Worm (Caenorhabditis elegans): ENCODE results near the gene cct-4.

Gene cct-4

ce11 chrII:8259038-8259437 lies 24.4 kb upstream of the cct-4 start, which contains the start of gene F35C11.6:
Gene F35C11.6 (minus strand): TSS chrII:8259138.
- TF ChIP-seq ceh-39 (tag; optimal IDR thresholded peaks at IDR 0.05) (no peak), tbx-8 (GFP tag; optimal IDR thresholded peaks at IDR 0.05) (no peak), pha-4 (tag; optimal IDR thresholded peaks at IDR 0.05) (no peak), ceh-43 (GFP tag; optimal IDR thresholded peaks at IDR 0.05) (no peak), nhr-76 (tag; optimal IDR thresholded peaks at IDR 0.05) (no peak), cnd-1 (tag; optimal IDR thresholded peaks at IDR 0.05) (no peak), ham-2 (GFP tag; optimal IDR thresholded peaks at IDR 0.05) (no peak), mls-2 (tag; optimal IDR thresholded peaks at IDR 0.05) (no peak), ces-1 (GFP tag; optimal IDR thresholded peaks at IDR 0.05) (no peak), unc-62 (GFP tag; optimal IDR thresholded peaks at IDR 0.05) (no peak), zip-8 (tag; optimal IDR thresholded peaks at IDR 0.05) (no peak), sptf-1 (tag; optimal IDR thresholded peaks at IDR 0.05) (no peak), lin-32 (GFP tag; optimal IDR thresholded peaks at IDR 0.05) (no peak)

DNA sequence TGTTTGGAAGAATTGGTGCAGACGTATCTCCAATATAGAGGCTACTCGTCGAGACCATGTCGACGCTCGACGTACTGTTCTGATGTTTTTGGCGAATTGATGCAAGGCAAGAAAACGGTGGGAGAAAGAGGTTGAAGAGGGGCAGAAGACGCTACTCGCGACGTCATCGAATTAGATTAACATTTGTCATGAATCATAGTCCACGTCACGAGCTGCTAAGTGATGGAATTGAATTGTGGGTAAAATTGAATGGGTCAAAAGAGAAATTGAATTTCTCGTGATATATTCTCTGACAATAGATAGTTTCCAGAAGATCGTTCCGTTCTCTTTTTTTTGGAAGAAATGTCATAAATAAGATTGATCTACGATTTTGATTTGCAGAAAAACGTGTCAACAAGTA lies 23.8 kb upstream of the cct-4 start:
- no peak for TF ChIP-seq ceh-43 (GFP tag; optimal IDR thresholded peaks at IDR 0.05)
- TF ChIP-seq nhr-12 (tag; optimal IDR thresholded peaks at IDR 0.05), result no peak
- TF ChIP-seq elt-1 (tag; optimal IDR thresholded peaks at IDR 0.05; ENCODE audit: borderline replicate concordance, insufficient read depth), result no peak
- no peak for TF ChIP-seq nhr-2 (tag; optimal IDR thresholded peaks at IDR 0.05)
- TF ChIP-seq mls-2 (tag; optimal IDR thresholded peaks at IDR 0.05), result no peak
- no peak for TF ChIP-seq sem-2 (GFP tag; optimal IDR thresholded peaks at IDR 0.05)
- TF ChIP-seq ceh-83 (GFP tag; optimal IDR thresholded peaks at IDR 0.05), result no peak
- no peak for TF ChIP-seq drap-1 (GFP tag; optimal IDR thresholded peaks at IDR 0.05)
- no peak for TF ChIP-seq ceh-39 (tag; optimal IDR thresholded peaks at IDR 0.05)
- no peak for TF ChIP-seq mep-1 (tag; optimal IDR thresholded peaks at IDR 0.05)
- no peak for TF ChIP-seq nhr-76 (tag; optimal IDR thresholded peaks at IDR 0.05)
- TF ChIP-seq lin-32 (GFP tag; optimal IDR thresholded peaks at IDR 0.05), result no peak
- no peak for TF ChIP-seq sptf-1 (tag; optimal IDR thresholded peaks at IDR 0.05)
- TF ChIP-seq elt-3 (tag; optimal IDR thresholded peaks at IDR 0.05), result no peak
- TF ChIP-seq ham-2 (GFP tag; optimal IDR thresholded peaks at IDR 0.05), result no peak
- no peak for TF ChIP-seq snpc-4 (tag; optimal IDR thresholded peaks at IDR 0.05)
- TF ChIP-seq pha-4 (tag; optimal IDR thresholded peaks at IDR 0.05), result no peak
- TF ChIP-seq ces-1 (GFP tag; optimal IDR thresholded peaks at IDR 0.05), result no peak

DNA sequence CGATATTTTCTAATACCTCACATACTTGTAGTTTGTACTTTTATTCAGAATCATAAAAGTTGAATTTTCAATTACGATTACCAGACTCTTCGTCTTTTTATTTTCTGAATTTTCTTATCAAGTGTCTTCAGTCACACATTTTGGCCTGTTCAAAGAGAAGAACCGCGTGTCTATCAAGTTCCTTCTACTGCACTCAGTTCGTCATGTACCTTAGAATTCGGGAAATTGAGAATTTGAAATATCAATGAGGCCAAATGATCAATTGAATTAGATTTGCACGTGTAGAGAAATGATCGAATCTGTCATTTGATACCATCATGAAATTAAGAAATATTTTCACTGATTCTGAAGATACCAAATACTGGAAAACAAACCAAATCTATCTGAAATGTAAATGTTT lies 19.9 kb upstream of the cct-4 start:
- TF ChIP-seq nhr-12 (tag; optimal IDR thresholded peaks at IDR 0.05) (no peak), drap-1 (GFP tag; optimal IDR thresholded peaks at IDR 0.05) (no peak), ham-2 (GFP tag; optimal IDR thresholded peaks at IDR 0.05) (no peak), unc-62 (GFP tag; optimal IDR thresholded peaks at IDR 0.05) (no peak), blmp-1 (tag; optimal IDR thresholded peaks at IDR 0.05) (no peak), lsy-2 (tag; optimal IDR thresholded peaks at IDR 0.05) (no peak), pha-4 (tag; optimal IDR thresholded peaks at IDR 0.05) (no peak), snpc-4 (tag; optimal IDR thresholded peaks at IDR 0.05) (no peak), mep-1 (tag; optimal IDR thresholded peaks at IDR 0.05) (no peak), elt-3 (tag; optimal IDR thresholded peaks at IDR 0.05) (no peak), unc-39 (tag; optimal IDR thresholded peaks at IDR 0.05) (no peak), unc-120 (tag; optimal IDR thresholded peaks at IDR 0.05; ENCODE audit: poor library complexity, severe bottlenecking) (no peak), bed-3 (GFP tag; optimal IDR thresholded peaks at IDR 0.05) (no peak), ces-1 (GFP tag; optimal IDR thresholded peaks at IDR 0.05) (no peak), ceh-83 (GFP tag; optimal IDR thresholded peaks at IDR 0.05) (no peak), mab-5 (tag; optimal IDR thresholded peaks at IDR 0.05) (no peak), mls-2 (tag; optimal IDR thresholded peaks at IDR 0.05) (no peak), nhr-76 (tag; optimal IDR thresholded peaks at IDR 0.05) (no peak), nhr-2 (tag; optimal IDR thresholded peaks at IDR 0.05) (no peak)

- TF ChIP-seq ceh-39 (tag; optimal IDR thresholded peaks at IDR 0.05) (no peak), drap-1 (GFP tag; optimal IDR thresholded peaks at IDR 0.05) (no peak), M03D4.4 (tag; optimal IDR thresholded peaks at IDR 0.05) (no peak), cnd-1 (tag; optimal IDR thresholded peaks at IDR 0.05) (no peak), flh-1 (GFP tag; optimal IDR thresholded peaks at IDR 0.05) (no peak), blmp-1 (tag; optimal IDR thresholded peaks at IDR 0.05) (no peak), ces-1 (GFP tag; optimal IDR thresholded peaks at IDR 0.05) (no peak), mls-2 (tag; optimal IDR thresholded peaks at IDR 0.05) (no peak), mab-5 (tag; optimal IDR thresholded peaks at IDR 0.05) (no peak), elt-1 (tag; optimal IDR thresholded peaks at IDR 0.05; ENCODE audit: borderline replicate concordance, insufficient read depth) (no peak), lsy-2 (tag; optimal IDR thresholded peaks at IDR 0.05) (no peak), ham-2 (GFP tag; optimal IDR thresholded peaks at IDR 0.05) (no peak), nhr-28 (tag; optimal IDR thresholded peaks at IDR 0.05) (no peak), zip-8 (tag; optimal IDR thresholded peaks at IDR 0.05) (no peak), mep-1 (tag; optimal IDR thresholded peaks at IDR 0.05) (no peak), tbx-8 (GFP tag; optimal IDR thresholded peaks at IDR 0.05) (no peak), ztf-11 (tag; optimal IDR thresholded peaks at IDR 0.05) (no peak), lin-13 (tag; optimal IDR thresholded peaks at IDR 0.05) (no peak), pha-4 (tag; optimal IDR thresholded peaks at IDR 0.05) (no peak), unc-120 (tag; optimal IDR thresholded peaks at IDR 0.05; ENCODE audit: poor library complexity, severe bottlenecking) (no peak)
Measured at ce11 chrII:8264619-8265018, 18.8 kb upstream of the cct-4 start, which contains the start of gene srdh-1. Gene srdh-1 (plus strand): TSS chrII:8264661.

Data from whole organism, mixed stage, embryonic.